Fruit fly (Drosophila melanogaster) whole organism, adult: ENCODE measurements around the gene P58IPK.

ENCODE experiments used
- CG11617 ChIP-seq: fragments of 200-800 bp; sonication (Bioruptor generic); optimal IDR thresholded peaks from 2 replicates; lab custom pipeline; 2017; ENCODE audit warnings: mild to moderate bottlenecking, missing biosample characterization, missing genetic modification reagents, missing genetic modification characterization
- CG12768 ChIP-seq: fragments of 200-800 bp; sonication (Bioruptor generic); optimal IDR thresholded peaks from 2 replicates; lab custom pipeline; 2017; ENCODE audit warnings: missing biosample characterization, missing genetic modification characterization, mild to moderate bottlenecking, moderate library complexity, missing genetic modification reagents
- CG14711 ChIP-seq: fragments of 200-800 bp; sonication (Bioruptor generic); optimal IDR thresholded peaks from 2 replicates; lab custom pipeline; 2018; ENCODE audit warnings: missing biosample characterization, mild to moderate bottlenecking, missing genetic modification characterization, moderate library complexity
- CG1620 ChIP-seq: fragments of 200-800 bp; sonication (Bioruptor generic); optimal IDR thresholded peaks from 2 replicates; lab custom pipeline; 2016; ENCODE audit warnings: missing biosample characterization, missing genetic modification characterization
- CG33017 ChIP-seq: fragments of 200-800 bp; sonication (Bioruptor generic); optimal IDR thresholded peaks from 2 replicates; lab custom pipeline; 2018; ENCODE audit warnings: missing biosample characterization, mild to moderate bottlenecking, missing genetic modification characterization, moderate library complexity
- CG5204 ChIP-seq: fragments of 200-800 bp; sonication (Bioruptor generic); optimal IDR thresholded peaks from 2 replicates; lab custom pipeline; 2016; ENCODE audit warnings: missing biosample characterization, missing genetic modification characterization
- CG7045 ChIP-seq: fragments of 200-800 bp; sonication (Bioruptor generic); optimal IDR thresholded peaks from 2 replicates; lab custom pipeline; 2017; ENCODE audit warnings: missing biosample characterization, mild to moderate bottlenecking, missing genetic modification characterization
- CG7101 ChIP-seq: fragments of 200-800 bp; sonication (Bioruptor generic); optimal IDR thresholded peaks from 2 replicates; lab custom pipeline; 2018; ENCODE audit warnings: missing biosample characterization, mild to moderate bottlenecking, missing genetic modification characterization, moderate library complexity
- Clk ChIP-seq: fragments of 200-800 bp; sonication (Bioruptor generic); optimal IDR thresholded peaks from 2 replicates; lab custom pipeline; 2017; ENCODE audit warnings: missing biosample characterization, missing genetic modification characterization
- Crg-1 ChIP-seq: fragments of 200-800 bp; sonication (Bioruptor generic); optimal IDR thresholded peaks from 2 replicates; lab custom pipeline; 2016; ENCODE audit warnings: missing biosample characterization, missing genetic modification characterization
- Hr96 ChIP-seq: fragments of 200-800 bp; sonication (Bioruptor generic); optimal IDR thresholded peaks from 2 replicates; lab custom pipeline; 2016; ENCODE audit warnings: missing biosample characterization, missing genetic modification characterization
- Mnt ChIP-seq: fragments of 200-800 bp; sonication (Bioruptor generic); optimal IDR thresholded peaks from 2 replicates; lab custom pipeline; 2016; ENCODE audit warnings: missing biosample characterization, mild to moderate bottlenecking, missing genetic modification characterization
- bab1 ChIP-seq: fragments of 200-800 bp; sonication (Bioruptor generic); optimal IDR thresholded peaks from 3 replicates; lab custom pipeline; 2019; ENCODE audit warnings: missing biosample characterization, mild to moderate bottlenecking, missing genetic modification characterization, moderate library complexity
- cic ChIP-seq: fragments of 200-800 bp; sonication (Bioruptor generic); optimal IDR thresholded peaks from 2 replicates; lab custom pipeline; 2017; ENCODE audit warnings: missing biosample characterization, mild to moderate bottlenecking, missing genetic modification characterization, moderate library complexity
- cnc ChIP-seq, 2 experiments: fragments of >200 bp; optimal IDR thresholded peaks; 2 replicates each; lab custom pipeline; 2017
- kay ChIP-seq: fragments of 200-800 bp; sonication (Bioruptor generic); peaks from one replicate; lab custom pipeline; 2016; ENCODE audit warnings: missing biosample characterization, missing genetic modification characterization, borderline replicate concordance
- ovo ChIP-seq: fragments of 200-800 bp; sonication (Bioruptor generic); optimal IDR thresholded peaks from 2 replicates; lab custom pipeline; 2016; ENCODE audit warnings: missing biosample characterization, missing genetic modification characterization
- pad ChIP-seq: fragments of 200-800 bp; sonication (Bioruptor generic); optimal IDR thresholded peaks from 3 replicates; lab custom pipeline; 2017; ENCODE audit warnings: missing biosample characterization, missing genetic modification characterization, mild to moderate bottlenecking, moderate library complexity, missing genetic modification reagents
- tj ChIP-seq: fragments of 200-800 bp; sonication (Bioruptor generic); optimal IDR thresholded peaks from 3 replicates; lab custom pipeline; 2017; ENCODE audit warnings: missing biosample characterization, mild to moderate bottlenecking, missing genetic modification characterization, moderate library complexity
- toe ChIP-seq: fragments of 200-800 bp; sonication (Bioruptor generic); optimal IDR thresholded peaks from 2 replicates; lab custom pipeline; 2016; ENCODE audit warnings: missing biosample characterization, missing genetic modification characterization

Gene P58IPK

DNA sequence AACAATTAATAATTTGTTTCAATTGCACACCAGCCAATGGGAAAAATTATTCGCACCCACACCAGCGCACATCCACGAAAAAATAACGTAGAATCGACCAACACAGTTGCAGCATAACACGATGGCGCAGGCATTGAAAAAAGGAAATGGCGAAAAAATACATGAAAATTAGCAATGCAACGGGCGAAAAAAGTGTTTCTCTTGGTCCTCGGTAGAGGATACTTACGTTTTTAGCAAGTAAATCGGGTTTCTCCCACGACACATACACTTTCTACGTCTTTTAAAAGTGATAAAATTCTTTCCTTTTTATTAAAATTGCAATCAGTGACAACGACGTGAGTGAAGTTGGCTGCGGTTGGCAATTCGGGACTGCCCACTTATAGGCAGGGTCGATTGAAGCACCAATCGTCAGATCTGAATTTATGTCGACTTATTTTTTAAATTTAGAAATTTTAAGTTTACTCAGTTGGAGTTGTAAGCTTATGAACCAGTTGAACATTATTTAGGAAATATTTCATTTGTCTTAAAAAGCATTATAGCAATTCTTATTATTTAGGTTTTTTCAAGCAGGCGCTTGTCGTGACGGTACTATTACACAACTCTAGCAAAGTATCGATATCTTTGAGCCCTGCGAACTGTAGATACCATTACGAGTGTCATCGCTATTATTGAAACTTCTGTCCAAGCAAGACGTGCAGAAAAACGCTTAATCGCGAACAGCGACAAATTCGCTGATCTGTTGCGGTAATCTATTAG, 9.2 kb upstream of the P58IPK start, which contains the start of the genes Kap-alpha3 and Son:
Gene Kap-alpha3, minus strand, starts transcription at position 352 of the 756 bp plus-strand sequence.
Gene Son, plus strand, starts transcription at position 661 of the 756 bp plus-strand sequence.
- TF ChIP-seq CG5204, result no peak
- TF ChIP-seq CG7045, result peak; percentile 96
- TF ChIP-seq Mnt (GFP tag; lab: Kevin White, UChicago), result peak; percentile 95
- TF ChIP-seq CG12768, result peak; percentile 96
- peak; percentile 98 for TF ChIP-seq CG11617 (GFP tag; lab: Kevin White, UChicago)
- peak; percentile 85 for TF ChIP-seq tj (GFP tag; lab: Kevin White, UChicago)
- TF ChIP-seq pad (GFP tag; lab: Kevin White, UChicago), result peak; percentile 89
- peak; percentile 97 for TF ChIP-seq Crg-1
- TF ChIP-seq CG7101 (tag; lab: Kevin White, UChicago), result peak; percentile 95
- TF ChIP-seq cic (GFP tag; lab: Kevin White, UChicago), result peak; percentile 86
- peak; percentile 98 for TF ChIP-seq toe
- peak; percentile 97 for TF ChIP-seq Hr96
- peak; percentile 90 for TF ChIP-seq bab1 (GFP tag; lab: Kevin White, UChicago)
- TF ChIP-seq cnc (optimal IDR thresholded peaks at IDR 0.05; lab: Kevin White, UChicago), result no peak
- peak; percentile 89 for TF ChIP-seq CG33017 (tag; lab: Kevin White, UChicago)
- peak; percentile 96 for TF ChIP-seq ovo
- peak; percentile 98 for TF ChIP-seq CG1620 (GFP tag; lab: Kevin White, UChicago)
- TF ChIP-seq Clk (GFP tag; lab: Kevin White, UChicago), result peak; percentile 88
- TF ChIP-seq kay (GFP tag; lab: Kevin White, UChicago), result no peak
- TF ChIP-seq CG14711 (tag; lab: Kevin White, UChicago), result peak; percentile 97

DNA sequence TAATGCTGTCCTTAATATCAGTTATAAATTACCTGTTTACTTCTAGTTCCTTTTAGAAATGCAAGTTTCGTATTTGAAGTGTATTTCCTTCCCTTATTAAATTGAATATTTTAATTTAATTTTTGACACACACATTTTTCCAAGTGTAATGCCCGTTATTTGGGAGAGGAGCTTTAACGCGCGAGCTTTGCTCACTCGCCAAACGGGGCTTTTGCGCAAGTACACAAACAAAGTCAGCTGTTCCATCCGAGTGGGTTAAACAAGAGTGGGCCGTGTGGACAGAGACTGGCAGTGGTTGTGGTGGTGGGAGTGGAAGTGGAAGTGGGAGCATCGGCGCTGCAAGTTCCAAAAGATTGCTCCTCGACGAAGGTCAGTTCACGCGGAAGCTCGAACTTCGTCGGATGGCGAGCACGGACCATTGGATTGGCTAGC, 5.6 kb upstream of the P58IPK start, which contains the start of gene CG8301:
Gene CG8301, plus strand, starts transcription at position 218 of the 432 bp plus-strand sequence.
- TF ChIP-seq CG1620 (GFP tag; lab: Kevin White, UChicago) (peak; percentile 0), toe (no peak), tj (GFP tag; lab: Kevin White, UChicago) (peak; percentile 26), Crg-1 (no peak), CG7045 (peak; percentile 22), CG12768 (peak; percentile 36), CG33017 (tag; lab: Kevin White, UChicago) (peak; percentile 29), kay (GFP tag; lab: Kevin White, UChicago) (no peak), Clk (GFP tag; lab: Kevin White, UChicago) (no peak), bab1 (GFP tag; lab: Kevin White, UChicago) (peak; percentile 61), pad (GFP tag; lab: Kevin White, UChicago) (no peak), cnc (optimal IDR thresholded peaks at IDR 0.05; lab: Kevin White, UChicago) (no peak), Mnt (GFP tag; lab: Kevin White, UChicago) (no peak), CG14711 (tag; lab: Kevin White, UChicago) (peak; percentile 6), cic (GFP tag; lab: Kevin White, UChicago) (peak; percentile 6), CG5204 (no peak), CG7101 (tag; lab: Kevin White, UChicago) (peak; percentile 25), CG11617 (GFP tag; lab: Kevin White, UChicago) (peak; percentile 26), Hr96 (no peak), ovo (peak; percentile 97)

DNA sequence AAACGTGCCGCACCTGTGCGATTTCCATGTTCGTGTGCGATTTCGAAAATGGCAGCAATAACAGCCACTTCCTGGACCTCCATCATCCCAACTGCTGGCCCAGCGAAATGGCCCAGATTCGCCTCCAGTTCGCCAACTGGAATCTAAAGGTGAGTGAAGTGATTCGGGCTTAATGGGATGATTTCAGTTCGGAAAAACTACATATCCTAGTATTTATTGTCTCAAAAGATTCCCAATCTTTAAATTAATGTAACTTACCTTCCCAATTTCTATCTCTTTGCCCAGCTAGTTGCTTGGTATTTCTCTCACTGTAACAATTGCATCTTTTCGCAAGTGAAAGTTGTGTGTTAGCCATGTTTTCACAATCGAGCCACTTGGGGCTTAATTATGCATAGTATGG, 4.8 kb upstream of the P58IPK start:
- no peak for TF ChIP-seq cnc (optimal IDR thresholded peaks at IDR 0.05; lab: Kevin White, UChicago)
- TF ChIP-seq CG11617 (GFP tag; lab: Kevin White, UChicago), result no peak
- no peak for TF ChIP-seq cic (GFP tag; lab: Kevin White, UChicago)
- TF ChIP-seq CG1620 (GFP tag; lab: Kevin White, UChicago), result no peak

DNA sequence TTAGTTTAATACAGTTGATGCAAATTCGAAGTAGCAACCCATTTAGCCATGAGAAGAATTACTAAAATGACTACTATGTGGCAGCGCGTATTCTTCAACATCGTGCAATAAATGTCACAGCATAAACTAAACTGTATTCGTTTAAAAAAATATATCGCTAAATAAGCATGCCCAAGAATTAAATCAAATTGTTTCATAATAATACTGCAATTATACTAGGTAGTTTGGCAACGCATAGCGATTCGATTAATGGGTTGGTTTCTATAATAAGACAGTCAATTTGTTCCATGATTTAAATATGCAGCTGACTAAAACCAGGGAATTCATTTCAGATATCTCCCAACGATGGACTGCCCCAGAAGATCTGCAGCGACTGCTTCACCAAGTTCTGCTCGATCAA, 3.6 kb upstream of the P58IPK start, which contains the start of gene CG33654:
Gene CG33654, minus strand, starts transcription at position 101 of the 400 bp plus-strand sequence.
- TF ChIP-seq CG11617 (GFP tag; lab: Kevin White, UChicago), result no peak
- TF ChIP-seq kay (GFP tag; lab: Kevin White, UChicago), result no peak
- TF ChIP-seq toe, result no peak
- no peak for TF ChIP-seq CG12768
- TF ChIP-seq Mnt (GFP tag; lab: Kevin White, UChicago), result no peak
- no peak for TF ChIP-seq CG33017 (tag; lab: Kevin White, UChicago)
- no peak for TF ChIP-seq ovo

DNA sequence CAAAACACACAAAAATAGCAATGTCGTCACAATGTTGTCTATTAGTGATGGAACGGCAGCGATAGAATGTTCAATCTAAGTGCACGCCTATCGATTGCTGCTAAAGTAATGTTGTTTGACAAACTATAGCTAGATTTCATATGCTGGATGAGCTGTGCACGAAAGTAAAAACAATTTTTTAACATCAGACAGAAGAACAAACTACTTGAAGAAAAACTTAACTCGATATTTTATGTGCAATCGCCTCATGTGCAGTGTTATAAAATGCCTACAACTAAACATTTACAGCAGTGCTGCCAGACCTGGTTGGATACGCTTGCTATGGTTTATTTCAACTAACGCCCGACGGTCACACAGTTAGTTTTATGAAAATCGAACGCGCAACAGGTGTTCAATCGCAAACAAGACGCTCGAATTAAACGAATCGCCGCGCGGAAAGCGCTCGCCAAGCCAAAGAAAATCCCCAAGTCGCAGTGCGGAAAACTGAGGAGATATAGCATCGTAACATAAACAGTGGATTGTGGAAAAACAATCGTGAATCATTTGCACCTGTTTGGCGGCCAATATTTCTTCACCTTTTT, 4.3 kb downstream of the P58IPK start, which contains the start of the genes bocks and CG8312:
Gene bocks, minus strand, starts transcription at position 51 of the 581 bp plus-strand sequence.
Gene CG8312, plus strand, starts transcription at position 358 of the 581 bp plus-strand sequence.
- peak; percentile 62 for TF ChIP-seq cic (GFP tag; lab: Kevin White, UChicago)
- no peak for TF ChIP-seq kay (GFP tag; lab: Kevin White, UChicago)
- peak; percentile 65 for TF ChIP-seq CG14711 (tag; lab: Kevin White, UChicago)
- TF ChIP-seq pad (GFP tag; lab: Kevin White, UChicago), result peak; percentile 61
- no peak for TF ChIP-seq cnc (optimal IDR thresholded peaks at IDR 0.05; lab: Kevin White, UChicago)
- TF ChIP-seq CG11617 (GFP tag; lab: Kevin White, UChicago), result peak; percentile 43
- peak; percentile 41 for TF ChIP-seq CG33017 (tag; lab: Kevin White, UChicago)
- TF ChIP-seq Crg-1, result peak; percentile 88
- peak; percentile 55 for TF ChIP-seq CG12768
- TF ChIP-seq Hr96, result no peak
- TF ChIP-seq Clk (GFP tag; lab: Kevin White, UChicago), result peak; percentile 38
- TF ChIP-seq toe, result peak; percentile 59
- peak; percentile 67 for TF ChIP-seq CG1620 (GFP tag; lab: Kevin White, UChicago)
- peak; percentile 39 for TF ChIP-seq CG7045
- peak; percentile 38 for TF ChIP-seq ovo
- TF ChIP-seq tj (GFP tag; lab: Kevin White, UChicago), result peak; percentile 59
- peak; percentile 82 for TF ChIP-seq Mnt (GFP tag; lab: Kevin White, UChicago)
- no peak for TF ChIP-seq CG5204
- peak; percentile 61 for TF ChIP-seq CG7101 (tag; lab: Kevin White, UChicago)
- peak; percentile 83 for TF ChIP-seq bab1 (GFP tag; lab: Kevin White, UChicago)
